Worm (Caenorhabditis elegans) whole organism, late embryonic: ENCODE measurements around the gene Y71H2B.4.

ENCODE experiments used
- fax-1 ChIP-seq: sonication (generic microtip); optimal IDR thresholded peaks from 2 replicates; lab custom pipeline; 2016; ENCODE audit warnings: missing genotype, missing genetic modification characterization, missing compliant biosample characterization
- pqm-1 ChIP-seq: sonication (generic microtip); optimal IDR thresholded peaks from 2 replicates; lab custom pipeline; 2016; ENCODE audit warnings: missing genetic modification characterization, missing compliant biosample characterization
- unc-86 ChIP-seq: sonication (generic microtip); optimal IDR thresholded peaks from 2 replicates; lab custom pipeline; 2016; ENCODE audit warnings: missing genetic modification characterization, missing compliant biosample characterization

ce11 chrIII:2619559-2619958, 796 bp downstream of the Y71H2B.4 start, which contains the start of gene ppfr-4:
- TF ChIP-seq pqm-1 (no peak), unc-86 (no peak), fax-1 (tag; lab: Kevin White, UChicago) (no peak)
